Worm (Caenorhabditis elegans): ENCODE data around the gene cutl-19.
A peak's percentile ranks its signal among the peaks of the same experiment; 100 is the strongest.

The cutl-19 gene

ce11 chrIII:5181217-5181616 is 36.2 kb downstream of the cutl-19 start:
- TF ChIP-seq W03F9.2 (tag; optimal IDR thresholded peaks at IDR 0.05) (no peak), dao-5 (tag; optimal IDR thresholded peaks at IDR 0.05) (no peak), him-1 (tag; optimal IDR thresholded peaks at IDR 0.05) (no peak)

ce11 chrIII:5180588-5180987 is 36.8 kb downstream of the cutl-19 start:
- TF ChIP-seq dao-5 (tag; optimal IDR thresholded peaks at IDR 0.05), result no peak
- no peak for TF ChIP-seq W03F9.2 (tag; optimal IDR thresholded peaks at IDR 0.05)
- TF ChIP-seq him-1 (tag; optimal IDR thresholded peaks at IDR 0.05), result no peak

- no peak for TF ChIP-seq W03F9.2 (tag; optimal IDR thresholded peaks at IDR 0.05)
- no peak for TF ChIP-seq him-1 (tag; optimal IDR thresholded peaks at IDR 0.05)
- TF ChIP-seq dao-5 (tag; optimal IDR thresholded peaks at IDR 0.05), result no peak
These were observed 38.2 kb downstream of the cutl-19 start for ce11 chrIII:5179166-5179565.

DNA sequence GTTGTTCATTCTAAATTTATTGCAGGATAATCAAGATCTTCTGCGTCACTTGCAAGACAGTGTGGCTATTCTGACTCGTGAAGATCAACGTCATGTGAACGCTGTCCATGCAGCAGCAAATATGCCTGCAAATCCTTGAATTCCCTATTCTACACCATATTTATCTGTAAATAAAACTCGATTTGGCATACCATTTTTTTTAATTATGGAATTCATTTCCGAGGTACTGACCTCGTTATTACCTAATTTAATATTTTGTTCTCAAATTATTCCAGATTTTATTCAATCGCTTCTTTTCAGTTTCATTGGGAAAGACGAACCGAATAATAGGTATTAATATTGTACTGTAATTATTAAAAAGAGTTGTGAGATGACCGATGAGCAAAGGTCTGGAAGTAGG is 43.8 kb downstream of the cutl-19 start, which contains the start of gene cid-1:
TSS of gene cid-1 (plus strand) at position 301 of the 400 bp plus-strand sequence.
- TF ChIP-seq him-1 (tag; optimal IDR thresholded peaks at IDR 0.05), result no peak
- no peak for TF ChIP-seq W03F9.2 (tag; optimal IDR thresholded peaks at IDR 0.05)
- no peak for TF ChIP-seq dao-5 (tag; optimal IDR thresholded peaks at IDR 0.05)

DNA sequence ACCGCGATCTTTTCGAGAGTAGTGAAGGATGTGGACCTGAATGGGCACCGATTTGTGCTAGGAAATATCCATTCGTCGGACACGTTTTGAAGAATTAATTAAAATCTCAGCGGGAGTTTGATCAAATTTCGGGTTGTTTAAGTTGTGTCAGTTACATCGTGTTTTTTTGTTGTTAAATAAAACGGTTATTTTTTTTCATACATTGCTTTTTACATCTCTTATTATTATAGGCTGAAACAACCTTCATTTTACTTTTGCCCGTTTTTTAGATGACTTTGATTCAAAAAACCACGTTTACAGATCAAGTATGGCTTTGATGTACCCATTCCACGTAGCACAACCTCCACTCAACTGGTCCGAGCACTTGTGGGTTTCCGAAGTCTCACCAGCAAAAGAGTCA is 44.3 kb downstream of the cutl-19 start, which contains the start of gene emb-1:
TSS of gene emb-1 (plus strand) at position 301 of the 400 bp plus-strand sequence.
- no peak for TF ChIP-seq him-1 (tag; optimal IDR thresholded peaks at IDR 0.05)
- no peak for TF ChIP-seq dao-5 (tag; optimal IDR thresholded peaks at IDR 0.05)
- TF ChIP-seq W03F9.2 (tag; optimal IDR thresholded peaks at IDR 0.05), result no peak

- TF ChIP-seq dao-5 (tag; optimal IDR thresholded peaks at IDR 0.05) (no peak), him-1 (tag; optimal IDR thresholded peaks at IDR 0.05) (peak; percentile 86), W03F9.2 (tag; optimal IDR thresholded peaks at IDR 0.05) (peak; percentile 89)
These were observed 44.9 kb downstream of the cutl-19 start, which contains the start of gene K10D2.5 for ce11 chrIII:5172470-5172869. TSS of gene K10D2.5 (plus strand) at chrIII:5172720.

- no peak for TF ChIP-seq W03F9.2 (tag; optimal IDR thresholded peaks at IDR 0.05)
- no peak for TF ChIP-seq dao-5 (tag; optimal IDR thresholded peaks at IDR 0.05)
- no peak for TF ChIP-seq him-1 (tag; optimal IDR thresholded peaks at IDR 0.05)
These were observed 45.5 kb downstream of the cutl-19 start, which contains the start of gene prp-19 for ce11 chrIII:5171945-5172344. TSS of gene prp-19 (minus strand) at chrIII:5172045.

- no peak for TF ChIP-seq him-1 (tag; optimal IDR thresholded peaks at IDR 0.05)
- TF ChIP-seq dao-5 (tag; optimal IDR thresholded peaks at IDR 0.05), result no peak
- TF ChIP-seq W03F9.2 (tag; optimal IDR thresholded peaks at IDR 0.05), result no peak
These were observed 47.7 kb downstream of the cutl-19 start, which contains the start of gene ulp-1 for ce11 chrIII:5169699-5170098. TSS of gene ulp-1 (minus strand) at chrIII:5169799.
